Worm (Caenorhabditis elegans) whole organism, L1 larva: ENCODE measurements around the gene set-17.

Experiments used
- C04F5.9 ChIP-seq: sonication (generic microtip); optimal IDR thresholded peaks from 2 replicates; lab custom pipeline; 2016; ENCODE audit warnings: missing genetic modification characterization, missing compliant biosample characterization
- C16A3.4 ChIP-seq: fragments of 150-350 bp; optimal IDR thresholded peaks from 2 replicates; lab custom pipeline; 2014; ENCODE audit warnings: missing biosample characterization, missing genetic modification characterization
- C34B4.2 ChIP-seq: sonication (generic microtip); optimal IDR thresholded peaks from 2 replicates; lab custom pipeline; 2017; ENCODE audit warnings: mild to moderate bottlenecking, missing genetic modification characterization, missing compliant biosample characterization
- F16B12.6 ChIP-seq: fragments of 150-350 bp; optimal IDR thresholded peaks from 2 replicates; lab custom pipeline; 2014; ENCODE audit warnings: missing biosample characterization, missing genetic modification characterization
- Y116A8C.19 ChIP-seq: sonication (generic microtip); optimal IDR thresholded peaks from 2 replicates; lab custom pipeline; 2016; ENCODE audit warnings: missing compliant biosample characterization, missing genetic modification characterization, borderline replicate concordance
- alr-1 ChIP-seq: fragments of 200-800 bp; sonication (Bioruptor generic); optimal IDR thresholded peaks from 2 replicates; lab custom pipeline; 2018; ENCODE audit warnings: borderline replicate concordance, mild to moderate bottlenecking, missing genetic modification characterization, missing compliant biosample characterization
- aly-2 ChIP-seq: fragments of 150-350 bp; optimal IDR thresholded peaks from 2 replicates; lab custom pipeline; 2014; ENCODE audit warnings: missing biosample characterization, missing genetic modification characterization
- ama-1 ChIP-seq: fragments of 150-350 bp; optimal IDR thresholded peaks from 2 replicates; lab custom pipeline; 2014
- blmp-1 ChIP-seq: fragments of 150-350 bp; optimal IDR thresholded peaks from 2 replicates; lab custom pipeline; 2014; ENCODE audit warnings: missing biosample characterization, missing genetic modification characterization
- ceh-63 ChIP-seq: fragments of 200-800 bp; sonication (Bioruptor generic); optimal IDR thresholded peaks from 2 replicates; lab custom pipeline; 2018; ENCODE audit warnings: mild to moderate bottlenecking, missing genetic modification characterization, missing compliant biosample characterization
- ceh-8 ChIP-seq: fragments of 200-800 bp; sonication (Bioruptor generic); optimal IDR thresholded peaks from 2 replicates; lab custom pipeline; 2018; ENCODE audit warnings: mild to moderate bottlenecking, missing genetic modification characterization, moderate library complexity, missing compliant biosample characterization
- dsc-1 ChIP-seq: sonication (generic microtip); optimal IDR thresholded peaks from 2 replicates; lab custom pipeline; 2016; ENCODE audit warnings: mild to moderate bottlenecking, missing genetic modification characterization, missing compliant biosample characterization
- efl-1 ChIP-seq, 4 experiments: fragments of 150-350 bp; optimal IDR thresholded peaks in 3 of 4; peaks in 1 of 4; 1 replicate in 1 of 4; 2 replicates in 3 of 4; lab custom pipeline; 2014; ENCODE audit warnings: missing biosample characterization in 2 of 4, missing genetic modification characterization in 2 of 4, missing genetic modification reagents in 2 of 4
- egl-13 ChIP-seq: sonication (generic microtip); optimal IDR thresholded peaks from 2 replicates; lab custom pipeline; 2016; ENCODE audit warnings: missing genotype, missing genetic modification reagents, missing genetic modification characterization, missing compliant biosample characterization
- egl-27 ChIP-seq, 2 experiments: fragments of 150-350 bp in 1 of 2; sonication (generic microtip); optimal IDR thresholded peaks; 3 replicates each; lab custom pipeline; 2017 to 2018; ENCODE audit warnings: missing biosample characterization in 2 of 2, missing genetic modification characterization in 2 of 2, missing genetic modification reagents in 2 of 2
- elt-2 ChIP-seq: sonication (generic microtip); optimal IDR thresholded peaks from 2 replicates; lab custom pipeline; 2016; ENCODE audit warnings: missing genetic modification characterization, mild to moderate bottlenecking, inconsistent platforms, missing compliant biosample characterization, missing genetic modification reagents
- ets-5 ChIP-seq: fragments of 200-800 bp; sonication (Bioruptor generic); IDR thresholded peaks from 2 replicates; pipeline ENCODE4 v1.3.6; 2022; ENCODE audit warnings: missing genetic modification characterization, missing compliant biosample characterization
- fkh-4 ChIP-seq: sonication (generic microtip); optimal IDR thresholded peaks from 2 replicates; lab custom pipeline; 2016; ENCODE audit warnings: missing compliant biosample characterization, missing genetic modification characterization, borderline replicate concordance
- fkh-8 ChIP-seq: sonication (generic microtip); optimal IDR thresholded peaks from 2 replicates; lab custom pipeline; 2016; ENCODE audit warnings: mild to moderate bottlenecking, missing genetic modification characterization, missing compliant biosample characterization
- grh-1 ChIP-seq: fragments of 200-800 bp; sonication (Bioruptor generic); IDR thresholded peaks from 2 replicates; pipeline ENCODE4 v1.3.6; 2022; ENCODE audit warnings: missing genetic modification reagents, missing genetic modification characterization, missing compliant biosample characterization
- hlh-4 ChIP-seq: sonication (generic microtip); optimal IDR thresholded peaks from 2 replicates; lab custom pipeline; 2016; ENCODE audit warnings: mild to moderate bottlenecking, missing genetic modification characterization, missing compliant biosample characterization
- isw-1 ChIP-seq: fragments of 200-800 bp; sonication (Bioruptor generic); IDR thresholded peaks from 2 replicates; pipeline ENCODE4 v1.3.6; 2022; ENCODE audit warnings: missing genetic modification characterization, missing compliant biosample characterization
- jun-1 ChIP-seq: fragments of 150-350 bp; optimal IDR thresholded peaks from 2 replicates; lab custom pipeline; 2014; ENCODE audit warnings: missing biosample characterization, missing genetic modification reagents, missing genetic modification characterization
- lin-13 ChIP-seq: fragments of 150-350 bp; optimal IDR thresholded peaks from 2 replicates; lab custom pipeline; 2014; ENCODE audit warnings: missing biosample characterization, missing genetic modification reagents, missing genetic modification characterization
- lin-14 ChIP-seq: fragments of 200-800 bp; sonication (Bioruptor generic); optimal IDR thresholded peaks from 2 replicates; lab custom pipeline; 2018; ENCODE audit warnings: mild to moderate bottlenecking, missing genetic modification characterization, moderate library complexity, missing compliant biosample characterization
- lin-15B ChIP-seq: fragments of 150-350 bp; sonication (generic microtip); optimal IDR thresholded peaks from 3 replicates; lab custom pipeline; 2014; ENCODE audit warnings: missing biosample characterization, missing genetic modification characterization
- lin-35 ChIP-seq, 2 experiments: fragments of 150-350 bp; optimal IDR thresholded peaks; 2 replicates each; lab custom pipeline; 2014; ENCODE audit warnings: missing biosample characterization in 2 of 2, missing genetic modification characterization in 2 of 2, missing genetic modification reagents in 2 of 2
- lsy-2 ChIP-seq, 2 experiments: fragments of 150-350 bp; optimal IDR thresholded peaks; 2 replicates each; lab custom pipeline; 2014; ENCODE audit warnings: missing biosample characterization in 2 of 2, missing genetic modification characterization in 2 of 2
- mdl-1 ChIP-seq, 2 experiments: fragments of 150-350 bp; optimal IDR thresholded peaks; 2 replicates each; lab custom pipeline; 2014 to 2017; ENCODE audit warnings: missing biosample characterization in 2 of 2, missing genetic modification characterization in 2 of 2, inconsistent platforms in 1 of 2
- mep-1 ChIP-seq: fragments of 150-350 bp; optimal IDR thresholded peaks from 2 replicates; lab custom pipeline; 2014; ENCODE audit warnings: missing biosample characterization, missing genetic modification characterization
- nhr-11 ChIP-seq: fragments of 150-350 bp; optimal IDR thresholded peaks from 2 replicates; lab custom pipeline; 2014; ENCODE audit warnings: missing biosample characterization, missing genetic modification characterization
- nhr-237 ChIP-seq: fragments of 150-350 bp; optimal IDR thresholded peaks from 2 replicates; lab custom pipeline; 2014; ENCODE audit warnings: missing biosample characterization, missing genetic modification characterization
- nhr-28 ChIP-seq: fragments of 150-350 bp; optimal IDR thresholded peaks from 2 replicates; lab custom pipeline; 2014; ENCODE audit warnings: missing biosample characterization, missing genetic modification characterization
- nhr-47 ChIP-seq: sonication (generic microtip); optimal IDR thresholded peaks from 2 replicates; lab custom pipeline; 2016; ENCODE audit warnings: mild to moderate bottlenecking, missing genetic modification characterization, moderate library complexity, missing compliant biosample characterization
- nhr-71 ChIP-seq: sonication (generic microtip); optimal IDR thresholded peaks from 2 replicates; lab custom pipeline; 2016; ENCODE audit warnings: mild to moderate bottlenecking, missing genetic modification characterization, moderate library complexity, missing compliant biosample characterization
- nhr-76 ChIP-seq: sonication (generic microtip); optimal IDR thresholded peaks from 2 replicates; lab custom pipeline; 2017; ENCODE audit warnings: missing biosample characterization, missing genetic modification characterization
- nhr-77 ChIP-seq: fragments of 150-350 bp; optimal IDR thresholded peaks from 2 replicates; lab custom pipeline; 2014; ENCODE audit warnings: missing biosample characterization, missing genetic modification characterization
- nhr-84 ChIP-seq: sonication (generic microtip); optimal IDR thresholded peaks from 2 replicates; lab custom pipeline; 2017; ENCODE audit warnings: missing biosample characterization, missing genetic modification characterization
- nhr-90 ChIP-seq: sonication (generic microtip); optimal IDR thresholded peaks from 2 replicates; lab custom pipeline; 2016; ENCODE audit warnings: mild to moderate bottlenecking, missing genetic modification characterization, missing compliant biosample characterization; ENCODE audit not compliant: poor library complexity
- pax-3 ChIP-seq: fragments of 200-800 bp; sonication (Bioruptor generic); optimal IDR thresholded peaks from 2 replicates; lab custom pipeline; 2018; ENCODE audit warnings: mild to moderate bottlenecking, missing genetic modification characterization, moderate library complexity, missing compliant biosample characterization
- pqm-1 ChIP-seq: sonication (generic microtip); optimal IDR thresholded peaks from 3 replicates; lab custom pipeline; 2017; ENCODE audit warnings: missing biosample characterization, missing genetic modification characterization
- rnt-1 ChIP-seq: sonication (generic microtip); optimal IDR thresholded peaks from 2 replicates; lab custom pipeline; 2016; ENCODE audit warnings: mild to moderate bottlenecking, missing genetic modification characterization, moderate library complexity, missing compliant biosample characterization
- sox-4 ChIP-seq: sonication (generic microtip); optimal IDR thresholded peaks from 2 replicates; lab custom pipeline; 2016; ENCODE audit warnings: missing genetic modification characterization, missing compliant biosample characterization
- swsn-7 ChIP-seq: sonication (generic microtip); optimal IDR thresholded peaks from 2 replicates; lab custom pipeline; 2016; ENCODE audit warnings: missing genetic modification characterization, missing compliant biosample characterization
- tbx-2 ChIP-seq: sonication (generic microtip); optimal IDR thresholded peaks from 2 replicates; lab custom pipeline; 2016; ENCODE audit warnings: missing genetic modification characterization, missing compliant biosample characterization
- tlp-1 ChIP-seq: fragments of 150-350 bp; optimal IDR thresholded peaks from 2 replicates; lab custom pipeline; 2014; ENCODE audit warnings: missing biosample characterization, missing genetic modification characterization
- unc-130 ChIP-seq: fragments of 150-350 bp; optimal IDR thresholded peaks from 2 replicates; lab custom pipeline; 2017; ENCODE audit warnings: missing biosample characterization, missing genetic modification characterization, inconsistent platforms
- unc-62 ChIP-seq: fragments of 150-350 bp; optimal IDR thresholded peaks from 2 replicates; lab custom pipeline; 2014; ENCODE audit warnings: missing biosample characterization, missing genetic modification reagents, missing genetic modification characterization
- unc-86 ChIP-seq: sonication (generic microtip); optimal IDR thresholded peaks from 2 replicates; lab custom pipeline; 2016; ENCODE audit warnings: missing genetic modification characterization, missing compliant biosample characterization
- unc-98 ChIP-seq: fragments of 200-800 bp; sonication (Bioruptor generic); IDR thresholded peaks from 2 replicates; pipeline ENCODE4 v1.3.6; 2022; ENCODE audit warnings: missing genetic modification characterization, missing compliant biosample characterization
- vab-15 ChIP-seq: sonication (generic microtip); optimal IDR thresholded peaks from 2 replicates; lab custom pipeline; 2017; ENCODE audit warnings: missing genotype, mild to moderate bottlenecking, missing genetic modification characterization, missing compliant biosample characterization
- xbp-1 ChIP-seq: sonication (generic microtip); optimal IDR thresholded peaks from 2 replicates; lab custom pipeline; 2016; ENCODE audit warnings: missing genetic modification characterization, missing compliant biosample characterization
- zip-4 ChIP-seq: fragments of 200-800 bp; sonication (Bioruptor generic); optimal IDR thresholded peaks from 2 replicates; lab custom pipeline; 2018; ENCODE audit warnings: mild to moderate bottlenecking, missing genetic modification characterization, moderate library complexity, missing compliant biosample characterization
- ztf-4 ChIP-seq: fragments of 150-350 bp; optimal IDR thresholded peaks from 2 replicates; lab custom pipeline; 2014; ENCODE audit warnings: missing biosample characterization, missing genetic modification characterization

Gene set-17

ce11 chrII:8962206-8962605 is 21.9 kb upstream of the set-17 start (continued):
- TF ChIP-seq aly-2 (tag; lab: Kevin White, UChicago) (peak; percentile 53), jun-1 (no peak), F16B12.6 (tag; lab: Kevin White, UChicago) (no peak), hlh-4 (tag; lab: Kevin White, UChicago) (no peak), lin-35 (GFP tag; optimal IDR thresholded peaks at IDR 0.05; lab: Kevin White, UChicago) (peak in 1 of 2 experiments; percentile 24), mdl-1 (tag; optimal IDR thresholded peaks at IDR 0.05; lab: Kevin White, UChicago) (no peak), lin-15B (tag; lab: Kevin White, UChicago) (no peak), egl-27 (tag; optimal IDR thresholded peaks at IDR 0.05; lab: Kevin White, UChicago) (no peak), dsc-1 (tag; lab: Kevin White, UChicago) (peak; percentile 84), tlp-1 (tag; lab: Kevin White, UChicago) (no peak), ama-1 (lab: Kevin White, UChicago) (no peak), C34B4.2 (tag; lab: Kevin White, UChicago) (no peak), unc-130 (tag; lab: Kevin White, UChicago) (peak; percentile 29), pax-3 (tag; lab: Kevin White, UChicago) (no peak), lin-13 (GFP tag; lab: Kevin White, UChicago) (no peak), vab-15 (tag; lab: Kevin White, UChicago) (no peak), mep-1 (tag; lab: Kevin White, UChicago) (peak; percentile 22), ceh-8 (GFP tag; lab: Kevin White, UChicago) (no peak), xbp-1 (no peak), unc-62 (GFP tag; lab: Kevin White, UChicago) (no peak), egl-13 (tag; lab: Kevin White, UChicago) (no peak), nhr-84 (tag; lab: Kevin White, UChicago) (no peak), tbx-2 (tag; lab: Kevin White, UChicago) (no peak), ztf-4 (no peak), nhr-76 (tag; lab: Kevin White, UChicago) (no peak), efl-1 (optimal IDR thresholded peaks at IDR 0.05; lab: Kevin White, UChicago) (peak; percentile 9 to 12), efl-1 (GFP tag; optimal IDR thresholded peaks at IDR 0.05 in 1 of 2; lab: Kevin White, UChicago) (peak in 1 of 2 experiments; percentile 54), rnt-1 (peak; percentile 71), fkh-8 (tag; lab: Kevin White, UChicago) (no peak), C04F5.9 (tag; lab: Kevin White, UChicago) (no peak), nhr-237 (tag; lab: Kevin White, UChicago) (no peak), nhr-47 (tag; lab: Kevin White, UChicago) (peak; percentile 23), pqm-1 (tag; lab: Kevin White, UChicago) (no peak), nhr-90 (tag; lab: Kevin White, UChicago) (no peak), lin-14 (GFP tag; lab: Kevin White, UChicago) (peak; percentile 94), nhr-11 (tag; lab: Kevin White, UChicago) (no peak), ets-5 (GFP tag; lab: Robert Waterston, UW) (no peak), grh-1 (GFP tag; lab: Robert Waterston, UW) (no peak), nhr-28 (no peak), nhr-71 (tag; lab: Kevin White, UChicago) (peak; percentile 74), unc-98 (GFP tag; lab: Robert Waterston, UW) (no peak), swsn-7 (tag; lab: Kevin White, UChicago) (peak; percentile 21), lsy-2 (tag; optimal IDR thresholded peaks at IDR 0.05; lab: Kevin White, UChicago) (peak; percentile 7 to 48), zip-4 (GFP tag; lab: Kevin White, UChicago) (no peak), isw-1 (GFP tag; lab: Robert Waterston, UW) (no peak), fkh-4 (tag; lab: Kevin White, UChicago) (peak; percentile 62), C16A3.4 (tag; lab: Kevin White, UChicago) (no peak), elt-2 (tag; lab: Kevin White, UChicago) (no peak), unc-86 (tag; lab: Kevin White, UChicago) (no peak), nhr-77 (tag; lab: Kevin White, UChicago) (no peak), sox-4 (tag; lab: Kevin White, UChicago) (no peak), alr-1 (tag; lab: Kevin White, UChicago) (no peak), ceh-63 (GFP tag; lab: Kevin White, UChicago) (no peak), Y116A8C.19 (tag; lab: Kevin White, UChicago) (no peak), blmp-1 (tag; lab: Kevin White, UChicago) (no peak)
